Worm (Caenorhabditis elegans) whole organism, late embryonic: ENCODE data around the gene B0303.16.

Experiments
- C08G9.2 ChIP-seq: sonication (generic microtip); optimal IDR thresholded peaks from 2 replicates; lab custom pipeline; 2016; ENCODE audit warnings: mild to moderate bottlenecking, missing genetic modification characterization, moderate library complexity, missing compliant biosample characterization
- C38D4.7 ChIP-seq: fragments of 200-800 bp; sonication (Bioruptor generic); optimal IDR thresholded peaks from 2 replicates; lab custom pipeline; 2018; ENCODE audit warnings: mild to moderate bottlenecking, missing genetic modification characterization, moderate library complexity, missing compliant biosample characterization
- F13H6.1 ChIP-seq: sonication (generic microtip); optimal IDR thresholded peaks from 2 replicates; lab custom pipeline; 2016; ENCODE audit warnings: missing genetic modification characterization, missing compliant biosample characterization
- K09A11.1 ChIP-seq: sonication (generic microtip); optimal IDR thresholded peaks from 2 replicates; lab custom pipeline; 2017; ENCODE audit warnings: antibody characterized with exemption, mild to moderate bottlenecking, missing genetic modification characterization, missing compliant biosample characterization; ENCODE audit not compliant: insufficient read depth
- T23F11.4 ChIP-seq: fragments of 200-800 bp; sonication (Bioruptor generic); optimal IDR thresholded peaks from 2 replicates; lab custom pipeline; 2018; ENCODE audit warnings: mild to moderate bottlenecking, missing genetic modification characterization, missing compliant biosample characterization
- ahr-1 ChIP-seq: sonication (generic microtip); optimal IDR thresholded peaks from 2 replicates; lab custom pipeline; 2016; ENCODE audit warnings: missing genetic modification characterization, missing compliant biosample characterization
- ceh-14 ChIP-seq: sonication (generic microtip); optimal IDR thresholded peaks from 2 replicates; lab custom pipeline; 2016; ENCODE audit warnings: missing genotype, missing genetic modification characterization, missing compliant biosample characterization
- ceh-18 ChIP-seq: sonication (generic microtip); optimal IDR thresholded peaks from 2 replicates; lab custom pipeline; 2016; ENCODE audit warnings: missing genetic modification characterization, missing compliant biosample characterization
- ceh-22 ChIP-seq: sonication (generic microtip); optimal IDR thresholded peaks from 2 replicates; lab custom pipeline; 2017; ENCODE audit warnings: missing biosample characterization, missing genetic modification characterization
- ceh-24 ChIP-seq: sonication (generic microtip); optimal IDR thresholded peaks from 2 replicates; lab custom pipeline; 2016; ENCODE audit warnings: mild to moderate bottlenecking, missing genetic modification characterization, missing compliant biosample characterization
- ceh-30 ChIP-seq: fragments of 150-350 bp; optimal IDR thresholded peaks from 2 replicates; lab custom pipeline; 2014; ENCODE audit warnings: missing biosample characterization, missing genetic modification characterization
- ceh-31 ChIP-seq: sonication (generic microtip); optimal IDR thresholded peaks from 2 replicates; lab custom pipeline; 2016; ENCODE audit warnings: missing genetic modification characterization, missing compliant biosample characterization
- ceh-34 ChIP-seq: sonication (generic microtip); optimal IDR thresholded peaks from 2 replicates; lab custom pipeline; 2016; ENCODE audit warnings: mild to moderate bottlenecking, missing genetic modification characterization, missing compliant biosample characterization
- ceh-45 ChIP-seq: fragments of 200-800 bp; sonication (Bioruptor generic); IDR thresholded peaks from 2 replicates; pipeline ENCODE4 v1.3.6; 2022; ENCODE audit warnings: missing genetic modification reagents, missing genetic modification characterization, missing compliant biosample characterization
- ceh-48 ChIP-seq: sonication (generic microtip); optimal IDR thresholded peaks from 2 replicates; lab custom pipeline; 2016; ENCODE audit warnings: missing genetic modification characterization, inconsistent platforms, missing compliant biosample characterization
- ceh-6 ChIP-seq: fragments of 200-800 bp; sonication (Bioruptor generic); optimal IDR thresholded peaks from 2 replicates; lab custom pipeline; 2018; ENCODE audit warnings: mild to moderate bottlenecking, missing genetic modification characterization, missing compliant biosample characterization
- ceh-9 ChIP-seq: sonication (generic microtip); optimal IDR thresholded peaks from 2 replicates; lab custom pipeline; 2016; ENCODE audit warnings: mild to moderate bottlenecking, missing genetic modification characterization, inconsistent platforms, missing compliant biosample characterization
- che-1 ChIP-seq: sonication (generic microtip); optimal IDR thresholded peaks from 2 replicates; lab custom pipeline; 2016; ENCODE audit warnings: mild to moderate bottlenecking, missing genetic modification characterization, missing compliant biosample characterization
- dmd-4 ChIP-seq: sonication (generic microtip); optimal IDR thresholded peaks from 2 replicates; lab custom pipeline; 2016; ENCODE audit warnings: borderline replicate concordance, missing genetic modification characterization, missing compliant biosample characterization
- dve-1 ChIP-seq: sonication (generic microtip); optimal IDR thresholded peaks from 2 replicates; lab custom pipeline; 2017; ENCODE audit warnings: antibody characterized with exemption, mild to moderate bottlenecking, missing genetic modification characterization, missing compliant biosample characterization
- elt-4 ChIP-seq: sonication (generic microtip); optimal IDR thresholded peaks from 2 replicates; lab custom pipeline; 2016; ENCODE audit warnings: missing genetic modification characterization, missing compliant biosample characterization
- fax-1 ChIP-seq: sonication (generic microtip); optimal IDR thresholded peaks from 2 replicates; lab custom pipeline; 2016; ENCODE audit warnings: missing genotype, missing genetic modification characterization, missing compliant biosample characterization
- fkh-6 ChIP-seq: sonication (generic microtip); optimal IDR thresholded peaks from 2 replicates; lab custom pipeline; 2016; ENCODE audit warnings: missing genetic modification characterization, missing compliant biosample characterization
- hlh-13 ChIP-seq: fragments of 200-800 bp; sonication (Bioruptor generic); optimal IDR thresholded peaks from 2 replicates; lab custom pipeline; 2018; ENCODE audit warnings: mild to moderate bottlenecking, missing genetic modification characterization, missing compliant biosample characterization
- hlh-15 ChIP-seq: sonication (generic microtip); optimal IDR thresholded peaks from 2 replicates; lab custom pipeline; 2016; ENCODE audit warnings: missing genetic modification characterization, missing compliant biosample characterization
- hlh-30 ChIP-seq: sonication (generic microtip); optimal IDR thresholded peaks from 2 replicates; lab custom pipeline; 2017; ENCODE audit warnings: antibody characterized with exemption, missing genetic modification characterization, missing compliant biosample characterization; ENCODE audit not compliant: insufficient read depth
- hlh-8 ChIP-seq: sonication (generic microtip); optimal IDR thresholded peaks from 2 replicates; lab custom pipeline; 2016; ENCODE audit warnings: missing genotype, missing genetic modification characterization, missing compliant biosample characterization
- lin-11 ChIP-seq: fragments of 200-800 bp; sonication (Bioruptor generic); optimal IDR thresholded peaks from 2 replicates; lab custom pipeline; 2018; ENCODE audit warnings: mild to moderate bottlenecking, missing genetic modification characterization, missing compliant biosample characterization
- madf-2 ChIP-seq: sonication (generic microtip); optimal IDR thresholded peaks from 2 replicates; lab custom pipeline; 2017; ENCODE audit warnings: missing genetic modification characterization, missing compliant biosample characterization
- mec-3 ChIP-seq: sonication (generic microtip); optimal IDR thresholded peaks from 2 replicates; lab custom pipeline; 2016; ENCODE audit warnings: borderline replicate concordance, missing genetic modification characterization, missing compliant biosample characterization
- npax-4 ChIP-seq: sonication (generic microtip); optimal IDR thresholded peaks from 2 replicates; lab custom pipeline; 2016; ENCODE audit warnings: missing genetic modification characterization, missing compliant biosample characterization
- odd-2 ChIP-seq: sonication (generic microtip); optimal IDR thresholded peaks from 2 replicates; lab custom pipeline; 2017; ENCODE audit warnings: antibody characterized with exemption, mild to moderate bottlenecking, missing genetic modification characterization, missing compliant biosample characterization
- pag-3 ChIP-seq: sonication (generic microtip); optimal IDR thresholded peaks from 2 replicates; lab custom pipeline; 2016; ENCODE audit warnings: missing compliant biosample characterization, missing genetic modification characterization, borderline replicate concordance
- pha-2 ChIP-seq: sonication (generic microtip); optimal IDR thresholded peaks from 2 replicates; lab custom pipeline; 2017; ENCODE audit warnings: mild to moderate bottlenecking, missing genetic modification characterization, missing compliant biosample characterization
- pha-4 ChIP-seq: fragments of 150-350 bp; optimal IDR thresholded peaks from 2 replicates; lab custom pipeline; 2018; ENCODE audit warnings: missing biosample characterization, missing genetic modification reagents, missing genetic modification characterization
- pqm-1 ChIP-seq: sonication (generic microtip); optimal IDR thresholded peaks from 2 replicates; lab custom pipeline; 2016; ENCODE audit warnings: missing genetic modification characterization, missing compliant biosample characterization
- ref-2 ChIP-seq: sonication (generic microtip); optimal IDR thresholded peaks from 2 replicates; lab custom pipeline; 2016; ENCODE audit warnings: missing genetic modification characterization, missing compliant biosample characterization
- rnt-1 ChIP-seq: sonication (generic microtip); optimal IDR thresholded peaks from 2 replicates; lab custom pipeline; 2016; ENCODE audit warnings: missing genetic modification characterization, missing compliant biosample characterization
- sdc-2 ChIP-seq: sonication (generic microtip); optimal IDR thresholded peaks from 2 replicates; lab custom pipeline; 2016; ENCODE audit warnings: missing genotype, missing genetic modification characterization, missing compliant biosample characterization
- sox-2 ChIP-seq: fragments of 200-800 bp; sonication (Bioruptor generic); IDR thresholded peaks from 2 replicates; pipeline ENCODE4 v1.3.6; 2022; ENCODE audit warnings: missing genetic modification reagents, missing genetic modification characterization, missing compliant biosample characterization
- sox-4 ChIP-seq: sonication (generic microtip); optimal IDR thresholded peaks from 2 replicates; lab custom pipeline; 2017; ENCODE audit warnings: mild to moderate bottlenecking, missing genetic modification characterization, inconsistent platforms, missing compliant biosample characterization
- tbx-2 ChIP-seq: sonication (generic microtip); optimal IDR thresholded peaks from 2 replicates; lab custom pipeline; 2016; ENCODE audit warnings: missing genetic modification characterization, missing compliant biosample characterization
- tbx-7 ChIP-seq: sonication (generic microtip); optimal IDR thresholded peaks from 2 replicates; lab custom pipeline; 2016; ENCODE audit warnings: missing genotype, missing genetic modification characterization, missing compliant biosample characterization
- unc-3 ChIP-seq, 2 experiments: fragments of 200-800 bp in 1 of 2; sonication (Bioruptor generic) in 1 of 2; sonication (generic microtip) in 1 of 2; conservative IDR thresholded peaks in 1 of 2; optimal IDR thresholded peaks in 1 of 2; 2 replicates each; pipeline versions ENCODE4 v1.3.6 to Lab custom; 2016 to 2022; ENCODE audit warnings: missing compliant biosample characterization in 2 of 2, missing genetic modification characterization in 2 of 2, missing genetic modification reagents in 1 of 2
- unc-42 ChIP-seq: sonication (generic microtip); optimal IDR thresholded peaks from 2 replicates; lab custom pipeline; 2016; ENCODE audit warnings: missing genotype, missing genetic modification characterization, missing compliant biosample characterization
- unc-55 ChIP-seq: sonication (generic microtip); optimal IDR thresholded peaks from 2 replicates; lab custom pipeline; 2017; ENCODE audit warnings: missing biosample characterization, missing genetic modification reagents, missing genetic modification characterization
- unc-86 ChIP-seq: sonication (generic microtip); optimal IDR thresholded peaks from 2 replicates; lab custom pipeline; 2016; ENCODE audit warnings: missing genetic modification characterization, missing compliant biosample characterization
- ztf-16 ChIP-seq: sonication (generic microtip); optimal IDR thresholded peaks from 2 replicates; lab custom pipeline; 2017; ENCODE audit warnings: missing genetic modification characterization, missing compliant biosample characterization

B0303.16 gene

DNA sequence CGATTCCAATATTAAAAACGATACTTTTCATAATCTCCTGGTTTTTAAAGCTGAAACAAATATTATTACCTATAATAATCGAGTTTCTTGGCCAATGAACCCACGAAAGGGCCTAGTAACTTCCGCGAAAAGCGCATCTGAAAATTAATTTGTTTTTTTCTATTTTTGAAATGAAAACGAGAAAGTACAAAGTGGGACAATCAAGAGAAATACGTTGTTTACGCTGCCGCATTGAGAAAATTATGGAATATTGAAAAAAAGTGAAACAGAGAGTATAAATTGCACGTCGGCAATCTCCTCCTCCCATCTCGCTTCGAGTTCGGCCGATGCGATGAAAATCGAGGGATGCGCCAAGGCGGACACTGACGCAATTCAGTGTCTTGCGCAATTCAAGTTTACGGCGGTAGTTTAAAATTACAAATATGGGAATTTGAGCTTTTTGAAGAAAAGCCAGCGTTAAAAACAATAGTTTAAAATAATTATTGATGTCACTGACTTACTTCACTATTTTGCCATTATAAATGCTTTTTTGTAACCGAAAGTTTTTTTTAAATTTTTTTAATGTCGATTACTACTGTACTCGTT lies 36.5 kb downstream of the B0303.16 start, which contains the start of gene pdhk-2 (continued):
- no peak for TF ChIP-seq pha-4 (tag; lab: Kevin White, UChicago)
- peak; percentile 33 for TF ChIP-seq hlh-30 (tag; lab: Kevin White, UChicago)
- TF ChIP-seq sdc-2 (tag; lab: Kevin White, UChicago), result peak; percentile 45
- TF ChIP-seq madf-2 (tag; lab: Kevin White, UChicago), result peak; percentile 39
- TF ChIP-seq pha-2 (tag; lab: Kevin White, UChicago), result peak; percentile 64
- peak; percentile 67 for TF ChIP-seq K09A11.1 (tag; lab: Kevin White, UChicago)
- TF ChIP-seq fkh-6 (tag; lab: Kevin White, UChicago), result peak; percentile 64
- peak; percentile 84 for TF ChIP-seq ceh-34 (tag; lab: Kevin White, UChicago)
- TF ChIP-seq ceh-31 (tag; lab: Kevin White, UChicago), result peak; percentile 82
- TF ChIP-seq dmd-4 (tag; lab: Kevin White, UChicago), result peak; percentile 24
- no peak for TF ChIP-seq ceh-22
- TF ChIP-seq npax-4, result no peak
- TF ChIP-seq lin-11 (tag; lab: Kevin White, UChicago), result peak; percentile 65
- TF ChIP-seq fax-1 (tag; lab: Kevin White, UChicago), result peak; percentile 44
- peak; percentile 73 for TF ChIP-seq ceh-6 (GFP tag; lab: Kevin White, UChicago)
- TF ChIP-seq ceh-30, result peak; percentile 55
- peak; percentile 90 for TF ChIP-seq unc-42
- no peak for TF ChIP-seq mec-3 (tag; lab: Kevin White, UChicago)
- TF ChIP-seq odd-2 (tag; lab: Kevin White, UChicago), result no peak
- peak; percentile 64 for TF ChIP-seq unc-86 (tag; lab: Kevin White, UChicago)
- TF ChIP-seq T23F11.4, result peak; percentile 40
- TF ChIP-seq ceh-45, result 0 out of 2 replicates have a peak, but pooled peaks have one; percentile 53
- TF ChIP-seq ceh-48 (tag; lab: Kevin White, UChicago), result peak; percentile 55
- no peak for TF ChIP-seq ceh-24 (tag; lab: Kevin White, UChicago)
- TF ChIP-seq C38D4.7 (GFP tag; lab: Kevin White, UChicago), result peak; percentile 43
- TF ChIP-seq hlh-13 (GFP tag; lab: Kevin White, UChicago), result peak; percentile 27
- TF ChIP-seq che-1 (tag; lab: Kevin White, UChicago), result peak; percentile 52
- TF ChIP-seq sox-2 (GFP tag; lab: Robert Waterston, UW), result no peak
- peak; percentile 47 for TF ChIP-seq ahr-1 (tag; lab: Kevin White, UChicago)
- peak; percentile 82 for TF ChIP-seq ceh-18 (tag; lab: Kevin White, UChicago)
- TF ChIP-seq sox-4 (tag; lab: Kevin White, UChicago), result peak; percentile 74
- no peak for TF ChIP-seq pag-3 (tag; lab: Kevin White, UChicago)
- TF ChIP-seq ceh-14 (tag; lab: Kevin White, UChicago), result peak; percentile 85
- peak; percentile 46 for TF ChIP-seq ref-2 (tag; lab: Kevin White, UChicago)
- TF ChIP-seq pqm-1, result peak; percentile 53
- peak; percentile 68 for TF ChIP-seq unc-55 (GFP tag; lab: Kevin White, UChicago)
- TF ChIP-seq dve-1 (tag; lab: Kevin White, UChicago), result peak; percentile 81
- TF ChIP-seq C08G9.2 (tag; lab: Kevin White, UChicago), result peak; percentile 45
- TF ChIP-seq F13H6.1, result peak; percentile 73
- peak; percentile 45; the same call in 1 of the 2 replicates for TF ChIP-seq unc-3 (GFP tag; conservative IDR thresholded peaks at IDR 0.05; lab: Robert Waterston, UW)
- peak; percentile 40 for TF ChIP-seq unc-3 (tag; optimal IDR thresholded peaks at IDR 0.05; lab: Kevin White, UChicago)

- TF ChIP-seq ahr-1 (tag; lab: Kevin White, UChicago), result no peak
- TF ChIP-seq K09A11.1 (tag; lab: Kevin White, UChicago), result no peak
- TF ChIP-seq unc-55 (GFP tag; lab: Kevin White, UChicago), result no peak
- no peak for TF ChIP-seq ceh-6 (GFP tag; lab: Kevin White, UChicago)
- no peak for TF ChIP-seq sdc-2 (tag; lab: Kevin White, UChicago)
- no peak for TF ChIP-seq pha-4 (tag; lab: Kevin White, UChicago)
- TF ChIP-seq ceh-34 (tag; lab: Kevin White, UChicago), result no peak
- no peak for TF ChIP-seq tbx-2 (tag; lab: Kevin White, UChicago)
- TF ChIP-seq elt-4, result no peak
- no peak for TF ChIP-seq sox-4 (tag; lab: Kevin White, UChicago)
- no peak for TF ChIP-seq tbx-7 (tag; lab: Kevin White, UChicago)
- TF ChIP-seq ceh-9 (tag; lab: Kevin White, UChicago), result no peak
- TF ChIP-seq ztf-16 (tag; lab: Kevin White, UChicago), result no peak
- TF ChIP-seq hlh-8 (tag; lab: Kevin White, UChicago), result no peak
- TF ChIP-seq rnt-1 (tag; lab: Kevin White, UChicago), result no peak
- TF ChIP-seq ceh-48 (tag; lab: Kevin White, UChicago), result no peak
- TF ChIP-seq hlh-15 (tag; lab: Kevin White, UChicago), result no peak
- TF ChIP-seq ceh-31 (tag; lab: Kevin White, UChicago), result no peak
Observed at ce11 chrIII:8741955-8742354, 37.1 kb downstream of the B0303.16 start.
